Worm (Caenorhabditis elegans) whole organism, L1 larva: Measurements from ENCODE around the gene srw-9.

ENCODE experiments used
- lin-13 ChIP-seq: fragments of 150-350 bp; optimal IDR thresholded peaks from 2 replicates; lab custom pipeline; 2014; ENCODE audit warnings: missing biosample characterization, missing genetic modification reagents, missing genetic modification characterization
- lsy-2 ChIP-seq, 2 experiments: fragments of 150-350 bp; optimal IDR thresholded peaks; 2 replicates each; lab custom pipeline; 2014; ENCODE audit warnings: missing biosample characterization in 2 of 2, missing genetic modification characterization in 2 of 2
- mdl-1 ChIP-seq, 2 experiments: fragments of 150-350 bp; optimal IDR thresholded peaks; 2 replicates each; lab custom pipeline; 2014 to 2017; ENCODE audit warnings: missing biosample characterization in 2 of 2, missing genetic modification characterization in 2 of 2, inconsistent platforms in 1 of 2
- nhr-11 ChIP-seq: fragments of 150-350 bp; optimal IDR thresholded peaks from 2 replicates; lab custom pipeline; 2014; ENCODE audit warnings: missing biosample characterization, missing genetic modification characterization
- nhr-12 ChIP-seq: sonication (generic microtip); optimal IDR thresholded peaks from 2 replicates; lab custom pipeline; 2017; ENCODE audit warnings: missing biosample characterization, missing genetic modification characterization
- nhr-237 ChIP-seq: fragments of 150-350 bp; optimal IDR thresholded peaks from 2 replicates; lab custom pipeline; 2014; ENCODE audit warnings: missing biosample characterization, missing genetic modification characterization
- nhr-85 ChIP-seq: sonication (generic microtip); peaks from one replicate; lab custom pipeline; 2016; ENCODE audit warnings: missing genetic modification characterization, inconsistent platforms, missing compliant biosample characterization
- nhr-90 ChIP-seq: sonication (generic microtip); optimal IDR thresholded peaks from 2 replicates; lab custom pipeline; 2016; ENCODE audit warnings: mild to moderate bottlenecking, missing genetic modification characterization, missing compliant biosample characterization; ENCODE audit not compliant: poor library complexity
- pqm-1 ChIP-seq: sonication (generic microtip); optimal IDR thresholded peaks from 3 replicates; lab custom pipeline; 2017; ENCODE audit warnings: missing biosample characterization, missing genetic modification characterization
- rnt-1 ChIP-seq: sonication (generic microtip); optimal IDR thresholded peaks from 2 replicates; lab custom pipeline; 2016; ENCODE audit warnings: mild to moderate bottlenecking, missing genetic modification characterization, moderate library complexity, missing compliant biosample characterization
- unc-130 ChIP-seq: fragments of 150-350 bp; optimal IDR thresholded peaks from 2 replicates; lab custom pipeline; 2017; ENCODE audit warnings: missing biosample characterization, missing genetic modification characterization, inconsistent platforms
- unc-62 ChIP-seq: fragments of 150-350 bp; optimal IDR thresholded peaks from 2 replicates; lab custom pipeline; 2014; ENCODE audit warnings: missing biosample characterization, missing genetic modification reagents, missing genetic modification characterization

ce11 chrIII:12800529-12800928 is 43.1 kb downstream of the srw-9 start:
- TF ChIP-seq nhr-85 (tag; lab: Kevin White, UChicago) (peak; percentile 62), lsy-2 (tag; optimal IDR thresholded peaks at IDR 0.05; lab: Kevin White, UChicago) (no peak), nhr-12 (tag; lab: Kevin White, UChicago) (no peak), nhr-11 (tag; lab: Kevin White, UChicago) (no peak), lin-13 (GFP tag; lab: Kevin White, UChicago) (no peak), rnt-1 (tag; lab: Kevin White, UChicago) (no peak), mdl-1 (tag; optimal IDR thresholded peaks at IDR 0.05; lab: Kevin White, UChicago) (no peak), unc-130 (tag; lab: Kevin White, UChicago) (no peak), pqm-1 (no peak), unc-62 (GFP tag; lab: Kevin White, UChicago) (no peak), nhr-237 (tag; lab: Kevin White, UChicago) (no peak), nhr-90 (tag; lab: Kevin White, UChicago) (no peak)
